Worm (Caenorhabditis elegans) whole organism, late embryonic: ENCODE data around the gene cup-14.

Experiments used
- C08G9.2 ChIP-seq: sonication (generic microtip); optimal IDR thresholded peaks from 2 replicates; lab custom pipeline; 2016; ENCODE audit warnings: mild to moderate bottlenecking, missing genetic modification characterization, moderate library complexity, missing compliant biosample characterization
- C38D4.7 ChIP-seq: fragments of 200-800 bp; sonication (Bioruptor generic); optimal IDR thresholded peaks from 2 replicates; lab custom pipeline; 2018; ENCODE audit warnings: mild to moderate bottlenecking, missing genetic modification characterization, moderate library complexity, missing compliant biosample characterization
- F13H6.1 ChIP-seq: sonication (generic microtip); optimal IDR thresholded peaks from 2 replicates; lab custom pipeline; 2016; ENCODE audit warnings: missing genetic modification characterization, missing compliant biosample characterization
- Y22D7AL.16 ChIP-seq: sonication (generic microtip); optimal IDR thresholded peaks from 2 replicates; lab custom pipeline; 2016; ENCODE audit warnings: missing genetic modification characterization, missing compliant biosample characterization
- ceh-14 ChIP-seq: sonication (generic microtip); optimal IDR thresholded peaks from 2 replicates; lab custom pipeline; 2016; ENCODE audit warnings: missing genotype, missing genetic modification characterization, missing compliant biosample characterization
- ceh-19 ChIP-seq: fragments of 200-800 bp; sonication (Bioruptor generic); optimal IDR thresholded peaks from 2 replicates; lab custom pipeline; 2018; ENCODE audit warnings: mild to moderate bottlenecking, missing genetic modification characterization, missing compliant biosample characterization
- ceh-48 ChIP-seq: sonication (generic microtip); optimal IDR thresholded peaks from 2 replicates; lab custom pipeline; 2016; ENCODE audit warnings: missing genetic modification characterization, inconsistent platforms, missing compliant biosample characterization
- ceh-6 ChIP-seq: fragments of 200-800 bp; sonication (Bioruptor generic); optimal IDR thresholded peaks from 2 replicates; lab custom pipeline; 2018; ENCODE audit warnings: mild to moderate bottlenecking, missing genetic modification characterization, missing compliant biosample characterization
- ceh-9 ChIP-seq: sonication (generic microtip); optimal IDR thresholded peaks from 2 replicates; lab custom pipeline; 2016; ENCODE audit warnings: mild to moderate bottlenecking, missing genetic modification characterization, inconsistent platforms, missing compliant biosample characterization
- dmd-4 ChIP-seq: sonication (generic microtip); optimal IDR thresholded peaks from 2 replicates; lab custom pipeline; 2016; ENCODE audit warnings: borderline replicate concordance, missing genetic modification characterization, missing compliant biosample characterization
- elt-4 ChIP-seq: sonication (generic microtip); optimal IDR thresholded peaks from 2 replicates; lab custom pipeline; 2016; ENCODE audit warnings: missing genetic modification characterization, missing compliant biosample characterization
- ets-4 ChIP-seq: sonication (generic microtip); optimal IDR thresholded peaks from 2 replicates; lab custom pipeline; 2016; ENCODE audit warnings: missing genetic modification characterization, missing compliant biosample characterization
- eyg-1 ChIP-seq: sonication (generic microtip); optimal IDR thresholded peaks from 2 replicates; lab custom pipeline; 2016; ENCODE audit warnings: missing genotype, missing genetic modification characterization, missing compliant biosample characterization
- fax-1 ChIP-seq: sonication (generic microtip); optimal IDR thresholded peaks from 2 replicates; lab custom pipeline; 2016; ENCODE audit warnings: missing genotype, missing genetic modification characterization, missing compliant biosample characterization
- hlh-6 ChIP-seq: sonication (generic microtip); optimal IDR thresholded peaks from 2 replicates; lab custom pipeline; 2016; ENCODE audit warnings: missing genotype, missing genetic modification characterization, missing compliant biosample characterization
- hlh-8 ChIP-seq: sonication (generic microtip); optimal IDR thresholded peaks from 2 replicates; lab custom pipeline; 2016; ENCODE audit warnings: missing genotype, missing genetic modification characterization, missing compliant biosample characterization
- lim-6 ChIP-seq: sonication (generic microtip); optimal IDR thresholded peaks from 2 replicates; lab custom pipeline; 2016; ENCODE audit warnings: missing genetic modification characterization, missing compliant biosample characterization
- lin-11 ChIP-seq: fragments of 200-800 bp; sonication (Bioruptor generic); optimal IDR thresholded peaks from 2 replicates; lab custom pipeline; 2018; ENCODE audit warnings: mild to moderate bottlenecking, missing genetic modification characterization, missing compliant biosample characterization
- madf-2 ChIP-seq: sonication (generic microtip); optimal IDR thresholded peaks from 2 replicates; lab custom pipeline; 2017; ENCODE audit warnings: missing genetic modification characterization, missing compliant biosample characterization
- nhr-11 ChIP-seq: fragments of 150-350 bp; optimal IDR thresholded peaks from 2 replicates; lab custom pipeline; 2014; ENCODE audit warnings: missing biosample characterization, missing genetic modification characterization
- nhr-232 ChIP-seq: sonication (generic microtip); optimal IDR thresholded peaks from 2 replicates; lab custom pipeline; 2016; ENCODE audit warnings: missing genetic modification characterization, missing compliant biosample characterization
- odd-2 ChIP-seq: sonication (generic microtip); optimal IDR thresholded peaks from 2 replicates; lab custom pipeline; 2017; ENCODE audit warnings: antibody characterized with exemption, mild to moderate bottlenecking, missing genetic modification characterization, missing compliant biosample characterization
- pag-3 ChIP-seq: sonication (generic microtip); optimal IDR thresholded peaks from 2 replicates; lab custom pipeline; 2016; ENCODE audit warnings: missing compliant biosample characterization, missing genetic modification characterization, borderline replicate concordance
- pax-1 ChIP-seq: fragments of 150-350 bp; optimal IDR thresholded peaks from 2 replicates; lab custom pipeline; 2014; ENCODE audit warnings: missing biosample characterization, missing genetic modification characterization
- pha-2 ChIP-seq: sonication (generic microtip); optimal IDR thresholded peaks from 2 replicates; lab custom pipeline; 2017; ENCODE audit warnings: mild to moderate bottlenecking, missing genetic modification characterization, missing compliant biosample characterization
- pha-4 ChIP-seq: fragments of 150-350 bp; optimal IDR thresholded peaks from 2 replicates; lab custom pipeline; 2018; ENCODE audit warnings: missing biosample characterization, missing genetic modification reagents, missing genetic modification characterization
- pqm-1 ChIP-seq: sonication (generic microtip); optimal IDR thresholded peaks from 2 replicates; lab custom pipeline; 2016; ENCODE audit warnings: missing genetic modification characterization, missing compliant biosample characterization
- pros-1 ChIP-seq: fragments of 150-350 bp; optimal IDR thresholded peaks from 2 replicates; lab custom pipeline; 2014; ENCODE audit warnings: missing biosample characterization, missing genetic modification reagents, missing genetic modification characterization
- sox-2 ChIP-seq: fragments of 200-800 bp; sonication (Bioruptor generic); IDR thresholded peaks from 2 replicates; pipeline ENCODE4 v1.3.6; 2022; ENCODE audit warnings: missing genetic modification reagents, missing genetic modification characterization, missing compliant biosample characterization
- sox-4 ChIP-seq: sonication (generic microtip); optimal IDR thresholded peaks from 2 replicates; lab custom pipeline; 2017; ENCODE audit warnings: mild to moderate bottlenecking, missing genetic modification characterization, inconsistent platforms, missing compliant biosample characterization
- tbx-7 ChIP-seq: sonication (generic microtip); optimal IDR thresholded peaks from 2 replicates; lab custom pipeline; 2016; ENCODE audit warnings: missing genotype, missing genetic modification characterization, missing compliant biosample characterization
- ttx-3 ChIP-seq: sonication (generic microtip); optimal IDR thresholded peaks from 2 replicates; lab custom pipeline; 2016; ENCODE audit warnings: missing genetic modification reagents, missing genetic modification characterization, missing compliant biosample characterization
- unc-55 ChIP-seq: sonication (generic microtip); optimal IDR thresholded peaks from 2 replicates; lab custom pipeline; 2017; ENCODE audit warnings: missing biosample characterization, missing genetic modification reagents, missing genetic modification characterization
- ztf-16 ChIP-seq: sonication (generic microtip); optimal IDR thresholded peaks from 2 replicates; lab custom pipeline; 2017; ENCODE audit warnings: missing genetic modification characterization, missing compliant biosample characterization

The cup-14 gene

ce11 chrII:13886431-13886830, 14.4 kb upstream of the cup-14 start:
- peak; percentile 2 for TF ChIP-seq ceh-14 (tag; lab: Kevin White, UChicago)
- TF ChIP-seq sox-2 (GFP tag; lab: Robert Waterston, UW): no peak
- TF ChIP-seq elt-4: peak; percentile 38
- no peak for TF ChIP-seq madf-2 (tag; lab: Kevin White, UChicago)
- peak; percentile 19 for TF ChIP-seq C08G9.2 (tag; lab: Kevin White, UChicago)
- peak; percentile 5 for TF ChIP-seq hlh-6 (tag; lab: Kevin White, UChicago)
- no peak for TF ChIP-seq nhr-232
- TF ChIP-seq sox-4 (tag; lab: Kevin White, UChicago): no peak
- no peak for TF ChIP-seq nhr-11 (tag; lab: Kevin White, UChicago)
- no peak for TF ChIP-seq pax-1 (tag; lab: Kevin White, UChicago)
- TF ChIP-seq tbx-7 (tag; lab: Kevin White, UChicago): no peak

- no peak for TF ChIP-seq pha-2 (tag; lab: Kevin White, UChicago)
- TF ChIP-seq nhr-11 (tag; lab: Kevin White, UChicago): no peak
- TF ChIP-seq ceh-48: no peak
- no peak for TF ChIP-seq Y22D7AL.16 (tag; lab: Kevin White, UChicago)
- TF ChIP-seq fax-1 (tag; lab: Kevin White, UChicago): no peak
- TF ChIP-seq hlh-6 (tag; lab: Kevin White, UChicago): no peak
- TF ChIP-seq F13H6.1 (tag; lab: Kevin White, UChicago): no peak
- no peak for TF ChIP-seq dmd-4 (tag; lab: Kevin White, UChicago)
- no peak for TF ChIP-seq ztf-16 (tag; lab: Kevin White, UChicago)
- no peak for TF ChIP-seq eyg-1 (tag; lab: Kevin White, UChicago)
These were observed 10.4 kb upstream of the cup-14 start, which contains the start of gene hda-10 for ce11 chrII:13882405-13882804. TSS of gene hda-10 (plus strand) at chrII:13882705.

- TF ChIP-seq unc-55 (GFP tag; lab: Kevin White, UChicago) (no peak), C08G9.2 (tag; lab: Kevin White, UChicago) (no peak), ceh-9 (tag; lab: Kevin White, UChicago) (no peak), hlh-8 (tag; lab: Kevin White, UChicago) (no peak), pha-4 (no peak), F13H6.1 (tag; lab: Kevin White, UChicago) (no peak), C38D4.7 (GFP tag; lab: Kevin White, UChicago) (no peak), pha-2 (tag; lab: Kevin White, UChicago) (no peak), lin-11 (tag; lab: Kevin White, UChicago) (no peak), ceh-6 (GFP tag; lab: Kevin White, UChicago) (no peak), ceh-19 (GFP tag; lab: Kevin White, UChicago) (no peak), pros-1 (no peak), elt-4 (no peak), ets-4 (no peak), tbx-7 (tag; lab: Kevin White, UChicago) (no peak)
These were observed 7.5 kb upstream of the cup-14 start for ce11 chrII:13879589-13879988.

ce11 chrII:13877994-13878393, 6.0 kb upstream of the cup-14 start:
- TF ChIP-seq pag-3 (no peak), ttx-3 (no peak), odd-2 (no peak), hlh-6 (tag; lab: Kevin White, UChicago) (no peak), lim-6 (tag; lab: Kevin White, UChicago) (no peak), unc-55 (GFP tag; lab: Kevin White, UChicago) (no peak)

- TF ChIP-seq pqm-1 (tag; lab: Kevin White, UChicago): no peak
These were observed 3.7 kb upstream of the cup-14 start, which contains the start of gene ing-3 for ce11 chrII:13875734-13876133. TSS of gene ing-3 (plus strand) at chrII:13876034.
